Worm (Caenorhabditis elegans) whole organism, L4/young adult: Measurements from ENCODE around the gene mob-4.

ENCODE experiments used
- W03F9.2 ChIP-seq: fragments of 150-350 bp; optimal IDR thresholded peaks from 2 replicates; lab custom pipeline; 2014; ENCODE audit warnings: missing biosample characterization, missing genetic modification characterization
- dao-5 ChIP-seq: sonication (generic microtip); optimal IDR thresholded peaks from 2 replicates; lab custom pipeline; 2016; ENCODE audit warnings: missing genotype, missing genetic modification characterization, moderate library complexity, missing compliant biosample characterization

ce11 chrIII:8181581-8181980 is 43.3 kb upstream of the mob-4 start, which contains the start of gene spc-2:
- no peak for TF ChIP-seq W03F9.2
- TF ChIP-seq dao-5 (tag; lab: Kevin White, UChicago) = no peak
